Worm (Caenorhabditis elegans) whole organism, young adult: Measurements from ENCODE around the gene lys-3.

Experiments
- B0019.2 ChIP-seq: fragments of 200-800 bp; sonication (Bioruptor generic); conservative IDR thresholded peaks from 2 replicates; pipeline ENCODE4 v1.3.6; 2022; ENCODE audit warnings: missing genetic modification reagents, missing genetic modification characterization, missing compliant biosample characterization
- B0261.1 ChIP-seq: sonication (generic microtip); optimal IDR thresholded peaks from 2 replicates; lab custom pipeline; 2016; ENCODE audit warnings: mild to moderate bottlenecking, missing genetic modification characterization, moderate library complexity, missing compliant biosample characterization
- C06A6.2 ChIP-seq: fragments of 200-800 bp; sonication (Bioruptor generic); conservative IDR thresholded peaks from 2 replicates; pipeline ENCODE4 v1.3.6; 2022; ENCODE audit warnings: missing genetic modification characterization, missing compliant biosample characterization
- F23B12.7 ChIP-seq: sonication (generic microtip); optimal IDR thresholded peaks from 2 replicates; lab custom pipeline; 2017; ENCODE audit warnings: missing genetic modification characterization, mild to moderate bottlenecking, missing compliant biosample characterization, antibody characterized with exemption, moderate library complexity; ENCODE audit not compliant: insufficient read depth
- F33H1.4 ChIP-seq: fragments of 200-800 bp; sonication (Bioruptor generic); IDR thresholded peaks from 2 replicates; pipeline ENCODE4 v1.3.6; 2022; ENCODE audit warnings: missing genetic modification reagents, missing genetic modification characterization, missing compliant biosample characterization
- F37B4.10 ChIP-seq: fragments of 200-800 bp; sonication (Bioruptor generic); IDR thresholded peaks from 2 replicates; pipeline ENCODE4 v1.3.6; 2022; ENCODE audit warnings: missing genetic modification characterization, missing compliant biosample characterization
- F55B11.4 ChIP-seq: sonication (generic microtip); optimal IDR thresholded peaks from 2 replicates; lab custom pipeline; 2016; ENCODE audit warnings: missing compliant biosample characterization, missing genetic modification characterization, borderline replicate concordance; ENCODE audit not compliant: insufficient read depth
- F57A8.1 ChIP-seq: fragments of 200-800 bp; sonication (Bioruptor generic); optimal IDR thresholded peaks from 2 replicates; lab custom pipeline; 2018; ENCODE audit warnings: mild to moderate bottlenecking, missing genetic modification characterization, moderate library complexity, missing compliant biosample characterization
- K11D2.4 ChIP-seq: fragments of 200-800 bp; sonication (Bioruptor generic); IDR thresholded peaks from 2 replicates; pipeline ENCODE4 v1.3.6; 2022; ENCODE audit warnings: missing genetic modification reagents, missing genetic modification characterization, missing compliant biosample characterization
- Y53G8AR.9 ChIP-seq: fragments of 200-800 bp; sonication (Bioruptor generic); conservative IDR thresholded peaks from 2 replicates; pipeline ENCODE4 v1.3.6; 2022; ENCODE audit warnings: missing genetic modification reagents, missing genetic modification characterization, missing compliant biosample characterization
- ZK185.1 ChIP-seq: sonication (generic microtip); optimal IDR thresholded peaks from 2 replicates; lab custom pipeline; 2016; ENCODE audit warnings: mild to moderate bottlenecking, missing genetic modification characterization, missing compliant biosample characterization; ENCODE audit not compliant: poor library complexity, severe bottlenecking
- bed-2 ChIP-seq: fragments of 200-800 bp; sonication (Bioruptor generic); IDR thresholded peaks from 2 replicates; pipeline ENCODE4 v1.3.6; 2022; ENCODE audit warnings: missing genetic modification reagents, missing genetic modification characterization, missing compliant biosample characterization
- ceh-27 ChIP-seq: fragments of 200-800 bp; sonication (Bioruptor generic); optimal IDR thresholded peaks from 2 replicates; lab custom pipeline; 2018; ENCODE audit warnings: mild to moderate bottlenecking, missing genetic modification characterization, moderate library complexity, missing compliant biosample characterization
- ceh-91 ChIP-seq: fragments of 200-800 bp; sonication (Bioruptor generic); IDR thresholded peaks from 2 replicates; pipeline ENCODE4 v1.3.6; 2022; ENCODE audit warnings: missing genetic modification reagents, missing genetic modification characterization, missing compliant biosample characterization
- die-1 ChIP-seq: sonication (generic microtip); optimal IDR thresholded peaks from 2 replicates; lab custom pipeline; 2016; ENCODE audit warnings: missing genotype, mild to moderate bottlenecking, missing genetic modification characterization, missing compliant biosample characterization
- dox-1 ChIP-seq: fragments of 200-800 bp; sonication (Bioruptor generic); IDR thresholded peaks from 2 replicates; pipeline ENCODE4 v1.3.6; 2022; ENCODE audit warnings: missing genetic modification reagents, missing genetic modification characterization, missing compliant biosample characterization
- dpl-1 ChIP-seq: fragments of 150-350 bp; optimal IDR thresholded peaks from 2 replicates; lab custom pipeline; 2014; ENCODE audit warnings: missing biosample characterization, missing genetic modification reagents, missing genetic modification characterization
- ets-4 ChIP-seq: fragments of 200-800 bp; sonication (Bioruptor generic); optimal IDR thresholded peaks from 2 replicates; lab custom pipeline; 2018; ENCODE audit warnings: mild to moderate bottlenecking, missing genetic modification characterization, missing compliant biosample characterization
- him-1 ChIP-seq: sonication (generic microtip); optimal IDR thresholded peaks from 2 replicates; lab custom pipeline; 2016; ENCODE audit warnings: missing genotype, missing genetic modification reagents, missing genetic modification characterization, missing compliant biosample characterization
- hmg-20 ChIP-seq: fragments of 200-800 bp; sonication (Bioruptor generic); IDR thresholded peaks from 2 replicates; pipeline ENCODE4 v1.3.6; 2022; ENCODE audit warnings: missing genetic modification reagents, missing genetic modification characterization, missing compliant biosample characterization
- let-526 ChIP-seq: fragments of 200-800 bp; sonication (Bioruptor generic); IDR thresholded peaks from 2 replicates; pipeline ENCODE4 v1.3.6; 2022; ENCODE audit warnings: missing genetic modification reagents, missing genetic modification characterization, missing compliant biosample characterization
- let-607 ChIP-seq, 2 experiments: fragments of 200-800 bp in 1 of 2; sonication (Bioruptor generic) in 1 of 2; sonication (generic microtip) in 1 of 2; optimal IDR thresholded peaks; 2 replicates each; lab custom pipeline; 2016 to 2018; ENCODE audit warnings: mild to moderate bottlenecking in 2 of 2, missing compliant biosample characterization in 2 of 2, missing genetic modification characterization in 2 of 2, moderate library complexity in 2 of 2, missing genotype in 1 of 2
- lin-26 ChIP-seq: fragments of 200-800 bp; sonication (Bioruptor generic); IDR thresholded peaks from 2 replicates; pipeline ENCODE4 v1.3.6; 2022; ENCODE audit warnings: missing genetic modification reagents, missing genetic modification characterization, missing compliant biosample characterization
- lin-54 ChIP-seq: fragments of 200-800 bp; sonication (Bioruptor generic); optimal IDR thresholded peaks from 2 replicates; lab custom pipeline; 2018; ENCODE audit warnings: mild to moderate bottlenecking, missing genetic modification characterization, missing compliant biosample characterization
- madf-6 ChIP-seq: fragments of 200-800 bp; sonication (Bioruptor generic); IDR thresholded peaks from 2 replicates; pipeline ENCODE4 v1.3.6; 2022; ENCODE audit warnings: missing genetic modification reagents, missing genetic modification characterization, missing compliant biosample characterization
- mes-4 ChIP-seq: sonication (generic microtip); optimal IDR thresholded peaks from 2 replicates; lab custom pipeline; 2016; ENCODE audit warnings: missing genotype, missing genetic modification characterization, missing compliant biosample characterization
- nfya-1 ChIP-seq: sonication (generic microtip); optimal IDR thresholded peaks from 2 replicates; lab custom pipeline; 2017; ENCODE audit warnings: antibody characterized with exemption, missing compliant biosample characterization, missing genetic modification characterization, borderline replicate concordance; ENCODE audit not compliant: insufficient read depth
- nfyb-1 ChIP-seq: fragments of 200-800 bp; sonication (Bioruptor generic); IDR thresholded peaks from 2 replicates; pipeline ENCODE4 v1.3.6; 2022; ENCODE audit warnings: missing genetic modification reagents, missing genetic modification characterization, missing compliant biosample characterization
- nhr-179 ChIP-seq: sonication (generic microtip); optimal IDR thresholded peaks from 2 replicates; lab custom pipeline; 2016; ENCODE audit warnings: mild to moderate bottlenecking, missing genetic modification characterization, missing compliant biosample characterization
- nhr-27 ChIP-seq: fragments of 200-800 bp; sonication (Bioruptor generic); optimal IDR thresholded peaks from 2 replicates; lab custom pipeline; 2018; ENCODE audit warnings: mild to moderate bottlenecking, missing genetic modification characterization, moderate library complexity, missing compliant biosample characterization
- nhr-80 ChIP-seq: sonication (generic microtip); optimal IDR thresholded peaks from 2 replicates; lab custom pipeline; 2016; ENCODE audit warnings: missing genetic modification characterization, missing compliant biosample characterization
- rec-8 ChIP-seq, 2 experiments: sonication (generic microtip); optimal IDR thresholded peaks; 2 replicates each; lab custom pipeline; 2016; ENCODE audit warnings: mild to moderate bottlenecking in 2 of 2, missing genetic modification characterization in 2 of 2, missing genetic modification reagents in 2 of 2, missing genotype in 2 of 2, missing biosample characterization in 1 of 2, missing compliant biosample characterization in 1 of 2, moderate library complexity in 1 of 2
- repo-1 ChIP-seq: sonication (generic microtip); optimal IDR thresholded peaks from 2 replicates; lab custom pipeline; 2017; ENCODE audit warnings: mild to moderate bottlenecking, missing genetic modification characterization, missing compliant biosample characterization
- sdz-38 ChIP-seq: sonication (generic microtip); optimal IDR thresholded peaks from 2 replicates; lab custom pipeline; 2016; ENCODE audit warnings: missing genotype, missing genetic modification characterization, missing compliant biosample characterization
- xnd-1 ChIP-seq: sonication (generic microtip); optimal IDR thresholded peaks from 2 replicates; lab custom pipeline; 2016; ENCODE audit warnings: missing genotype, missing genetic modification reagents, missing genetic modification characterization, missing compliant biosample characterization
- zfh-2 ChIP-seq: fragments of 200-800 bp; sonication (Bioruptor generic); conservative IDR thresholded peaks from 2 replicates; pipeline ENCODE4 v1.3.6; 2022; ENCODE audit warnings: missing genetic modification reagents, missing genetic modification characterization, missing compliant biosample characterization

Gene lys-3

ce11 chrV:10252682-10253081 lies 30.7 kb downstream of the lys-3 start (continued):
- TF ChIP-seq rec-8 (tag; optimal IDR thresholded peaks at IDR 0.05; lab: Kevin White, UChicago) (no peak), let-526 (GFP tag; lab: Robert Waterston, UW) (no peak), F33H1.4 (GFP tag; lab: Robert Waterston, UW) (no peak), ceh-27 (GFP tag; lab: Kevin White, UChicago) (no peak), him-1 (tag; lab: Kevin White, UChicago) (peak; percentile 25), F37B4.10 (no peak), B0019.2 (GFP tag; lab: Robert Waterston, UW) (no peak), sdz-38 (tag; lab: Kevin White, UChicago) (no peak), nhr-80 (no peak), nhr-27 (tag; lab: Kevin White, UChicago) (no peak), ceh-91 (no peak), mes-4 (no peak)

ce11 chrV:10249515-10249914 lies 33.8 kb downstream of the lys-3 start:
- TF ChIP-seq dpl-1 (GFP tag; lab: Kevin White, UChicago), result no peak
- no peak for TF ChIP-seq repo-1 (tag; lab: Kevin White, UChicago)
- TF ChIP-seq nhr-179 (tag; lab: Kevin White, UChicago), result no peak
- TF ChIP-seq ets-4 (GFP tag; lab: Kevin White, UChicago), result no peak
- no peak for TF ChIP-seq die-1 (tag; lab: Kevin White, UChicago)
- TF ChIP-seq nfya-1 (tag; lab: Kevin White, UChicago), result no peak

ce11 chrV:10248255-10248979 lies 34.9 kb downstream of the lys-3 start, which contains the start of gene akt-1:
akt-1 (plus strand) TSS chrV:10248905.
- TF ChIP-seq nhr-80 (no peak), xnd-1 (tag; lab: Kevin White, UChicago) (no peak), hmg-20 (GFP tag; lab: Robert Waterston, UW) (no peak), F23B12.7 (no peak), lin-54 (GFP tag; lab: Kevin White, UChicago) (no peak), zfh-2 (GFP tag; lab: Robert Waterston, UW) (peak; percentile 44; the same call in 1 of the 2 replicates), K11D2.4 (GFP tag; lab: Robert Waterston, UW) (no peak), nhr-179 (tag; lab: Kevin White, UChicago) (no peak), B0261.1 (no peak), rec-8 (tag; optimal IDR thresholded peaks at IDR 0.05; lab: Kevin White, UChicago) (no peak), madf-6 (no peak), C06A6.2 (GFP tag; lab: Robert Waterston, UW) (no peak), bed-2 (GFP tag; lab: Robert Waterston, UW) (no peak), Y53G8AR.9 (0 out of 2 replicates have a peak, but pooled peaks have one; percentile 40), F57A8.1 (GFP tag; lab: Kevin White, UChicago) (no peak), let-607 (tag; optimal IDR thresholded peaks at IDR 0.05; lab: Kevin White, UChicago) (no peak), lin-26 (GFP tag; lab: Robert Waterston, UW) (no peak), dox-1 (GFP tag; lab: Robert Waterston, UW) (no peak), nfyb-1 (0 out of 2 replicates have a peak, but pooled peaks have one; percentile 9), ZK185.1 (tag; lab: Kevin White, UChicago) (no peak), F55B11.4 (tag; lab: Kevin White, UChicago) (no peak)
